Worm (Caenorhabditis elegans) whole organism, young adult: ENCODE results near the gene eif-3.D.

ENCODE experiments used
- ekl-4 ChIP-seq: fragments of 200-800 bp; sonication (Bioruptor generic); IDR thresholded peaks from 2 replicates; pipeline ENCODE4 v1.3.6; 2022; ENCODE audit warnings: missing genetic modification reagents, missing genetic modification characterization, missing compliant biosample characterization
- hrde-1 ChIP-seq: sonication (generic microtip); optimal IDR thresholded peaks from 2 replicates; lab custom pipeline; 2016; ENCODE audit warnings: missing genetic modification characterization, mild to moderate bottlenecking, missing compliant biosample characterization, moderate library complexity, missing genotype, missing genetic modification reagents, borderline replicate concordance
- let-607 ChIP-seq, 2 experiments: fragments of 200-800 bp in 1 of 2; sonication (Bioruptor generic) in 1 of 2; sonication (generic microtip) in 1 of 2; optimal IDR thresholded peaks; 2 replicates each; lab custom pipeline; 2016 to 2018; ENCODE audit warnings: mild to moderate bottlenecking in 2 of 2, missing compliant biosample characterization in 2 of 2, missing genetic modification characterization in 2 of 2, moderate library complexity in 2 of 2, missing genotype in 1 of 2
- madf-8 ChIP-seq: fragments of 200-800 bp; sonication (Bioruptor generic); conservative IDR thresholded peaks from 2 replicates; pipeline ENCODE4 v1.3.6; 2022; ENCODE audit warnings: missing genetic modification reagents, missing genetic modification characterization, missing compliant biosample characterization
- nhr-90 ChIP-seq: sonication (generic microtip); optimal IDR thresholded peaks from 2 replicates; lab custom pipeline; 2016; ENCODE audit warnings: missing genotype, mild to moderate bottlenecking, missing genetic modification characterization, missing compliant biosample characterization
- rcor-1 ChIP-seq: fragments of 200-800 bp; sonication (Bioruptor generic); IDR thresholded peaks from 2 replicates; pipeline ENCODE4 v1.3.6; 2022; ENCODE audit warnings: missing genetic modification reagents, missing genetic modification characterization, missing compliant biosample characterization
- unc-62 ChIP-seq: fragments of 150-350 bp; optimal IDR thresholded peaks from 2 replicates; lab custom pipeline; 2014; ENCODE audit warnings: missing biosample characterization, missing genetic modification reagents, missing genetic modification characterization
- zfh-2 ChIP-seq: fragments of 200-800 bp; sonication (Bioruptor generic); conservative IDR thresholded peaks from 2 replicates; pipeline ENCODE4 v1.3.6; 2022; ENCODE audit warnings: missing genetic modification reagents, missing genetic modification characterization, missing compliant biosample characterization

DNA sequence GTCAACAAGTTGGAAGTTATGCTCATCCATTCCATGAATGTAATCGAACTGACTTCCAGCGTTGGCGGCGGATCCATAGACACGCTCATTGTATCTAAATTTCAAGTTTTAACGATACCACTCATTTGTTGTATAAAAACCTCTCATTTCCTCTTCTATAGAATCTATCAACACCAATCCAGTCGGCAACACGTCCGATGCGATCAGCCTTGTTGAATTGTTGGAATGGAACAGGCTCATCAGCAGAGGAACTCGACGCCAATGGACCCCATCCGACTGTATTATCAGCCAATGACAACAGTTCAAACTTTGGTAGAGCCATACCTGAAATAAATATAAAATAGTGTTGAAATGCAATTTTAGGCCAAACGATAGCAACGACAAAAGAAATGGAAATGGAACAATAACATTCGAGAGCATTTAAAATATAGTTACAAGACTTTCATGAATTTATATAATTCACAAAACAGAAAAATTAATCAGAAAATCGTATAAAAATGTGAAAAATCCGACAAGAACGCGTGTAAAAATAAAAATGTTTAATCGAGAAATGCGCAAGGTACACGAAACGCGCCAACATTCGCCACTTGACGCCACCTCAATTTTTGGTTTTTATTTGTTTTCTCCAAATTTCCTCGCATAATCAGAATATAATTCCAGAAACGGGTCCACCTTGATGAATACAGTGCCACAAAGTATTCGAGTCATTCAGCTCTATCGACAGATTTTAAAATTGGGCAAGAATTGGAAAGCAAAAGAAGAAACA is at the start of gene eif-3.D, which contains the start of gene R08D7.4:
- TF ChIP-seq zfh-2 (GFP tag; lab: Robert Waterston, UW) (no peak), nhr-90 (tag; lab: Kevin White, UChicago) (no peak), let-607 (tag; optimal IDR thresholded peaks at IDR 0.05; lab: Kevin White, UChicago) (peak in 1 of 2 experiments; percentile 30), ekl-4 (GFP tag; lab: Robert Waterston, UW) (no peak), unc-62 (GFP tag; lab: Kevin White, UChicago) (no peak), hrde-1 (no peak), rcor-1 (GFP tag; lab: Robert Waterston, UW) (no peak), madf-8 (GFP tag; lab: Robert Waterston, UW) (no peak)
